Worm (Caenorhabditis elegans): ENCODE measurements around the gene C13G3.1.

ce11 chrV:11046730-11047129 is 34.5 kb upstream of the C13G3.1 start, which contains the start of gene dhs-18:
- TF ChIP-seq mml-1 (tag; optimal IDR thresholded peaks at IDR 0.05): no peak
- no peak for TF ChIP-seq nfya-1 (tag; optimal IDR thresholded peaks at IDR 0.05; ENCODE audit: insufficient read depth)
- no peak for TF ChIP-seq nhr-77 (tag; optimal IDR thresholded peaks at IDR 0.05)
- no peak for TF ChIP-seq nhr-237 (tag; optimal IDR thresholded peaks at IDR 0.05)
- no peak for TF ChIP-seq snpc-4 (tag; optimal IDR thresholded peaks at IDR 0.05)
- TF ChIP-seq sea-2 (GFP tag; optimal IDR thresholded peaks at IDR 0.05): no peak
- TF ChIP-seq R02D3.7 (tag; optimal IDR thresholded peaks at IDR 0.05): no peak
- TF ChIP-seq ama-1 (optimal IDR thresholded peaks at IDR 0.05): no peak
- TF ChIP-seq ztf-4 (tag; optimal IDR thresholded peaks at IDR 0.05): no peak
- no peak for TF ChIP-seq zag-1 (tag; optimal IDR thresholded peaks at IDR 0.05)
- TF ChIP-seq lin-15B (tag; optimal IDR thresholded peaks at IDR 0.05): no peak
- TF ChIP-seq jun-1 (tag; optimal IDR thresholded peaks at IDR 0.05): no peak
- no peak for TF ChIP-seq ceh-28 (tag; optimal IDR thresholded peaks at IDR 0.05)
